Worm (Caenorhabditis elegans) whole organism, early embryonic: Measurements from ENCODE around the gene arp-1.
A peak's percentile ranks its signal among the peaks of the same experiment; 100 is the strongest.

Experiments used
- B0310.2 ChIP-seq: sonication (generic microtip); optimal IDR thresholded peaks from 2 replicates; lab custom pipeline; 2016; ENCODE audit warnings: mild to moderate bottlenecking, missing genetic modification characterization, missing compliant biosample characterization
- F13C5.2 ChIP-seq: sonication (generic microtip); optimal IDR thresholded peaks from 2 replicates; lab custom pipeline; 2017; ENCODE audit warnings: mild to moderate bottlenecking, missing genetic modification characterization, inconsistent platforms, missing compliant biosample characterization
- aly-1 ChIP-seq: sonication (generic microtip); optimal IDR thresholded peaks from 2 replicates; lab custom pipeline; 2016; ENCODE audit warnings: missing genetic modification characterization, missing compliant biosample characterization
- ama-1 ChIP-seq: fragments of 150-350 bp; optimal IDR thresholded peaks from 2 replicates; lab custom pipeline; 2014
- ceh-13 ChIP-seq: fragments of 200-800 bp; sonication (Bioruptor generic); optimal IDR thresholded peaks from 2 replicates; lab custom pipeline; 2018; ENCODE audit warnings: mild to moderate bottlenecking, missing genetic modification characterization, missing compliant biosample characterization
- ceh-36 ChIP-seq: sonication (generic microtip); optimal IDR thresholded peaks from 2 replicates; lab custom pipeline; 2016; ENCODE audit warnings: missing genetic modification characterization, inconsistent platforms, missing compliant biosample characterization
- ets-7 ChIP-seq: sonication (generic microtip); optimal IDR thresholded peaks from 2 replicates; lab custom pipeline; 2016; ENCODE audit warnings: missing genotype, missing genetic modification characterization, missing compliant biosample characterization
- flt-1 ChIP-seq: fragments of 200-800 bp; sonication (Bioruptor generic); IDR thresholded peaks from 2 replicates; pipeline ENCODE4 v1.3.6; 2022; ENCODE audit warnings: missing genetic modification characterization, missing compliant biosample characterization
- hmbx-1 ChIP-seq: sonication (generic microtip); optimal IDR thresholded peaks from 2 replicates; lab custom pipeline; 2016; ENCODE audit warnings: mild to moderate bottlenecking, missing genetic modification characterization, missing compliant biosample characterization
- hmg-4 ChIP-seq: fragments of 200-800 bp; sonication (Bioruptor generic); optimal IDR thresholded peaks from 2 replicates; lab custom pipeline; 2018; ENCODE audit warnings: mild to moderate bottlenecking, missing genetic modification characterization, missing compliant biosample characterization
- hnd-1 ChIP-seq: sonication (generic microtip); optimal IDR thresholded peaks from 2 replicates; lab custom pipeline; 2016; ENCODE audit warnings: missing genetic modification characterization, missing compliant biosample characterization
- pes-1 ChIP-seq: fragments of 200-800 bp; sonication (Bioruptor generic); IDR thresholded peaks from 2 replicates; pipeline ENCODE4 v1.3.6; 2022; ENCODE audit warnings: missing genetic modification reagents, missing genetic modification characterization, missing compliant biosample characterization
- scrt-1 ChIP-seq: fragments of 200-800 bp; sonication (Bioruptor generic); IDR thresholded peaks from 2 replicates; pipeline ENCODE4 v1.3.6; 2022; ENCODE audit warnings: missing genetic modification characterization, missing compliant biosample characterization
- sea-1 ChIP-seq: fragments of 200-800 bp; sonication (Bioruptor generic); conservative IDR thresholded peaks from 2 replicates; pipeline ENCODE4 v1.3.6; 2022; ENCODE audit warnings: missing genetic modification characterization, missing compliant biosample characterization
- tbx-11 ChIP-seq: fragments of 200-800 bp; sonication (Bioruptor generic); IDR thresholded peaks from 2 replicates; pipeline ENCODE4 v1.3.6; 2022; ENCODE audit warnings: missing genetic modification characterization, missing compliant biosample characterization
- tbx-37 ChIP-seq: fragments of 200-800 bp; sonication (Bioruptor generic); conservative IDR thresholded peaks from 2 replicates; pipeline ENCODE4 v1.3.6; 2022; ENCODE audit warnings: missing genetic modification reagents, missing genetic modification characterization, missing compliant biosample characterization
- tra-4 ChIP-seq: sonication (generic microtip); optimal IDR thresholded peaks from 2 replicates; lab custom pipeline; 2017; ENCODE audit warnings: missing genetic modification characterization, missing compliant biosample characterization

Gene arp-1

ce11 chrII:15119537-15120360 lies at the start of gene arp-1:
Gene arp-1 (plus strand): TSS chrII:15120301.
- TF ChIP-seq tbx-11 (GFP tag; lab: Robert Waterston, UW) (no peak), flt-1 (GFP tag; lab: Robert Waterston, UW) (no peak), hnd-1 (tag; lab: Kevin White, UChicago) (no peak), ets-7 (tag; lab: Kevin White, UChicago) (no peak), pes-1 (GFP tag; lab: Robert Waterston, UW) (no peak), hmg-4 (GFP tag; lab: Kevin White, UChicago) (peak; percentile 35), hmbx-1 (tag; lab: Kevin White, UChicago) (no peak)

ce11 chrII:15071571-15071970 lies 48.5 kb upstream of the arp-1 start, which contains the start of gene Y53F4B.18:
Gene Y53F4B.18 (minus strand): TSS chrII:15071671.
- no peak for TF ChIP-seq hmbx-1 (tag; lab: Kevin White, UChicago)
- TF ChIP-seq tra-4 (tag; lab: Kevin White, UChicago): no peak
- no peak for TF ChIP-seq B0310.2 (tag; lab: Kevin White, UChicago)
- no peak for TF ChIP-seq hmg-4 (GFP tag; lab: Kevin White, UChicago)
- TF ChIP-seq scrt-1 (GFP tag; lab: Robert Waterston, UW): no peak
- no peak for TF ChIP-seq tbx-37 (GFP tag; lab: Robert Waterston, UW)
- TF ChIP-seq ama-1 (lab: Kevin White, UChicago): no peak
- no peak for TF ChIP-seq sea-1 (GFP tag; lab: Robert Waterston, UW)
- no peak for TF ChIP-seq ceh-36 (tag; lab: Kevin White, UChicago)
- no peak for TF ChIP-seq F13C5.2 (tag; lab: Kevin White, UChicago)
- TF ChIP-seq tbx-11 (GFP tag; lab: Robert Waterston, UW): no peak
- TF ChIP-seq ceh-13 (GFP tag; lab: Kevin White, UChicago): no peak
- TF ChIP-seq hnd-1 (tag; lab: Kevin White, UChicago): no peak
- TF ChIP-seq ets-7 (tag; lab: Kevin White, UChicago): no peak
- no peak for TF ChIP-seq pes-1 (GFP tag; lab: Robert Waterston, UW)
- TF ChIP-seq aly-1: no peak
- no peak for TF ChIP-seq flt-1 (GFP tag; lab: Robert Waterston, UW)

ce11 chrII:15074760-15075159 lies 45.3 kb upstream of the arp-1 start:
- TF ChIP-seq sea-1 (GFP tag; lab: Robert Waterston, UW) (no peak), pes-1 (GFP tag; lab: Robert Waterston, UW) (no peak), tbx-11 (GFP tag; lab: Robert Waterston, UW) (no peak), ceh-13 (GFP tag; lab: Kevin White, UChicago) (no peak), tra-4 (tag; lab: Kevin White, UChicago) (no peak), scrt-1 (GFP tag; lab: Robert Waterston, UW) (no peak), hmg-4 (GFP tag; lab: Kevin White, UChicago) (no peak), B0310.2 (tag; lab: Kevin White, UChicago) (no peak)

ce11 chrII:15076778-15077435 lies 43.2 kb upstream of the arp-1 start, which contains the start of gene Y53F4B.19:
Gene Y53F4B.19 (plus strand): TSS chrII:15076934.
- TF ChIP-seq ceh-13 (GFP tag; lab: Kevin White, UChicago) (no peak), aly-1 (no peak), tbx-37 (GFP tag; lab: Robert Waterston, UW) (no peak)

ce11 chrII:15080535-15080934 lies 39.6 kb upstream of the arp-1 start:
- TF ChIP-seq hmg-4 (GFP tag; lab: Kevin White, UChicago) (peak; percentile 58), ets-7 (tag; lab: Kevin White, UChicago) (no peak), scrt-1 (GFP tag; lab: Robert Waterston, UW) (no peak), ceh-36 (tag; lab: Kevin White, UChicago) (peak; percentile 21)

- TF ChIP-seq aly-1: no peak
- no peak for TF ChIP-seq tbx-11 (GFP tag; lab: Robert Waterston, UW)
- no peak for TF ChIP-seq tbx-37 (GFP tag; lab: Robert Waterston, UW)
- TF ChIP-seq ets-7 (tag; lab: Kevin White, UChicago): no peak
- no peak for TF ChIP-seq ama-1 (lab: Kevin White, UChicago)
- TF ChIP-seq ceh-13 (GFP tag; lab: Kevin White, UChicago): no peak
- TF ChIP-seq ceh-36 (tag; lab: Kevin White, UChicago): no peak
- TF ChIP-seq sea-1 (GFP tag; lab: Robert Waterston, UW): no peak
- TF ChIP-seq tra-4 (tag; lab: Kevin White, UChicago): no peak
- no peak for TF ChIP-seq hmbx-1 (tag; lab: Kevin White, UChicago)
Observed at ce11 chrII:15084170-15084569, 35.9 kb upstream of the arp-1 start, which contains the start of gene Y53F4B.20. Gene Y53F4B.20 (plus strand): TSS chrII:15084470.
